Worm (Caenorhabditis elegans) whole organism, midembryonic: ENCODE data around the gene Y44F5A.1.
A peak's percentile ranks its signal among the peaks of the same experiment; 100 is the strongest.

ENCODE experiments used
- T22C8.4 ChIP-seq: fragments of 200-800 bp; sonication (Bioruptor generic); IDR thresholded peaks from 2 replicates; pipeline ENCODE4 v1.3.6; 2022; ENCODE audit warnings: missing genetic modification characterization, missing compliant biosample characterization
- cog-1 ChIP-seq: sonication (generic microtip); optimal IDR thresholded peaks from 2 replicates; lab custom pipeline; 2016; ENCODE audit warnings: missing genetic modification characterization, missing compliant biosample characterization
- flt-1 ChIP-seq: fragments of 200-800 bp; sonication (Bioruptor generic); IDR thresholded peaks from 2 replicates; pipeline ENCODE4 v1.3.6; 2022; ENCODE audit warnings: missing genetic modification characterization, missing compliant biosample characterization
- klf-2 ChIP-seq: fragments of 200-800 bp; sonication (Bioruptor generic); conservative IDR thresholded peaks from 2 replicates; pipeline ENCODE4 v1.3.6; 2022; ENCODE audit warnings: missing genetic modification reagents, missing genetic modification characterization, missing compliant biosample characterization
- med-1 ChIP-seq: sonication (generic microtip); optimal IDR thresholded peaks from 2 replicates; lab custom pipeline; 2017; ENCODE audit warnings: missing genetic modification characterization, mild to moderate bottlenecking, missing compliant biosample characterization, antibody characterized with exemption, missing genetic modification reagents; ENCODE audit not compliant: insufficient read depth
- ref-1 ChIP-seq: fragments of 200-800 bp; sonication (Bioruptor generic); conservative IDR thresholded peaks from 2 replicates; pipeline ENCODE4 v1.3.6; 2022; ENCODE audit warnings: missing genetic modification reagents, missing genetic modification characterization, missing compliant biosample characterization
- tab-1 ChIP-seq: fragments of 200-800 bp; sonication (Bioruptor generic); IDR thresholded peaks from 2 replicates; pipeline ENCODE4 v1.3.6; 2022; ENCODE audit warnings: missing genetic modification characterization, missing compliant biosample characterization
- ztf-23 ChIP-seq: fragments of 200-800 bp; sonication (Bioruptor generic); IDR thresholded peaks from 2 replicates; pipeline ENCODE4 v1.3.6; 2022; ENCODE audit warnings: missing genetic modification reagents, missing genetic modification characterization, missing compliant biosample characterization
- ztf-29 ChIP-seq: fragments of 200-800 bp; sonication (Bioruptor generic); IDR thresholded peaks from 2 replicates; pipeline ENCODE4 v1.3.6; 2022; ENCODE audit warnings: missing genetic modification reagents, missing genetic modification characterization, missing compliant biosample characterization

Gene Y44F5A.1

ce11 chrIII:4237660-4238059, 9.8 kb downstream of the Y44F5A.1 start:
- TF ChIP-seq ref-1 (GFP tag; lab: Robert Waterston, UW) = no peak
- peak; percentile 89 for TF ChIP-seq cog-1 (tag; lab: Kevin White, UChicago)
- TF ChIP-seq T22C8.4 (GFP tag; lab: Robert Waterston, UW) = no peak
- 0 out of 2 replicates have a peak, but pooled peaks have one; percentile 44 for TF ChIP-seq flt-1 (GFP tag; lab: Robert Waterston, UW)
- 0 out of 2 replicates have a peak, but pooled peaks have one; percentile 36 for TF ChIP-seq ztf-23 (GFP tag; lab: Robert Waterston, UW)

- no peak for TF ChIP-seq cog-1 (tag; lab: Kevin White, UChicago)
- no peak for TF ChIP-seq flt-1 (GFP tag; lab: Robert Waterston, UW)
- no peak for TF ChIP-seq tab-1 (GFP tag; lab: Robert Waterston, UW)
- no peak for TF ChIP-seq T22C8.4 (GFP tag; lab: Robert Waterston, UW)
- TF ChIP-seq med-1 (GFP tag; lab: Kevin White, UChicago) = no peak
- no peak for TF ChIP-seq ref-1 (GFP tag; lab: Robert Waterston, UW)
- no peak for TF ChIP-seq ztf-23 (GFP tag; lab: Robert Waterston, UW)
Measured at ce11 chrIII:4236178-4236577, 11.3 kb downstream of the Y44F5A.1 start.

ce11 chrIII:4234642-4235295, 12.7 kb downstream of the Y44F5A.1 start:
- TF ChIP-seq ztf-29 (GFP tag; lab: Robert Waterston, UW) (no peak), med-1 (GFP tag; lab: Kevin White, UChicago) (no peak), ztf-23 (GFP tag; lab: Robert Waterston, UW) (no peak), klf-2 (no peak), T22C8.4 (GFP tag; lab: Robert Waterston, UW) (no peak), tab-1 (GFP tag; lab: Robert Waterston, UW) (no peak), flt-1 (GFP tag; lab: Robert Waterston, UW) (no peak), ref-1 (GFP tag; lab: Robert Waterston, UW) (no peak), cog-1 (tag; lab: Kevin White, UChicago) (no peak)

- TF ChIP-seq ztf-29 (GFP tag; lab: Robert Waterston, UW) = no peak
- no peak for TF ChIP-seq tab-1 (GFP tag; lab: Robert Waterston, UW)
- no peak for TF ChIP-seq ztf-23 (GFP tag; lab: Robert Waterston, UW)
- no peak for TF ChIP-seq T22C8.4 (GFP tag; lab: Robert Waterston, UW)
- no peak for TF ChIP-seq klf-2
- TF ChIP-seq cog-1 (tag; lab: Kevin White, UChicago) = no peak
- no peak for TF ChIP-seq ref-1 (GFP tag; lab: Robert Waterston, UW)
Measured at ce11 chrIII:4232811-4233269, 14.6 kb downstream of the Y44F5A.1 start, which contains the start of gene nhr-20. nhr-20 (minus strand) TSS chrIII:4233219.

DNA sequence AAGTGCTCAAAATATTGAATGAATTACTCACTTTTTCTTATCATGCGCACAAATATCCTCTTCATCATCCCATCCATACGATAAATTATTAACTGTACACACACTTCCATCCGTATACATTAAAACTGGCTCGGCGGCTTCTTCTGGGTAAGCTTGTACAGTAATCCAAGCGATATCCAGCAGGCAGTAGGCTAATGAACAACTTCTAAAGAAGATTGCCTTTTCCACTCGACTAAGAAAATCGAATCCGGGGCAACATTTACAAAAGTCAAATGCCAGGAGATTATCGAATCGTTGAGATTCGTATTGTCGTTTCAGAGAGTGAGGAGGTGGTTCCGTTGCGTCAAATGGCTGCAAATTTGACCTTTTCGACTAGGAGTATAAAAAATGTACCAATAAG, 16.1 kb downstream of the Y44F5A.1 start:
- TF ChIP-seq T22C8.4 (GFP tag; lab: Robert Waterston, UW) = no peak
- no peak for TF ChIP-seq flt-1 (GFP tag; lab: Robert Waterston, UW)
- TF ChIP-seq cog-1 (tag; lab: Kevin White, UChicago) = no peak
- no peak for TF ChIP-seq ref-1 (GFP tag; lab: Robert Waterston, UW)
- no peak for TF ChIP-seq ztf-23 (GFP tag; lab: Robert Waterston, UW)
- TF ChIP-seq med-1 (GFP tag; lab: Kevin White, UChicago) = no peak
- no peak for TF ChIP-seq klf-2
- TF ChIP-seq tab-1 (GFP tag; lab: Robert Waterston, UW) = no peak

ce11 chrIII:4230092-4230491, 17.4 kb downstream of the Y44F5A.1 start:
- TF ChIP-seq klf-2 (no peak), med-1 (GFP tag; lab: Kevin White, UChicago) (no peak), cog-1 (tag; lab: Kevin White, UChicago) (no peak), tab-1 (GFP tag; lab: Robert Waterston, UW) (no peak), ztf-23 (GFP tag; lab: Robert Waterston, UW) (no peak), ref-1 (GFP tag; lab: Robert Waterston, UW) (no peak), T22C8.4 (GFP tag; lab: Robert Waterston, UW) (no peak), ztf-29 (GFP tag; lab: Robert Waterston, UW) (no peak), flt-1 (GFP tag; lab: Robert Waterston, UW) (no peak)

DNA sequence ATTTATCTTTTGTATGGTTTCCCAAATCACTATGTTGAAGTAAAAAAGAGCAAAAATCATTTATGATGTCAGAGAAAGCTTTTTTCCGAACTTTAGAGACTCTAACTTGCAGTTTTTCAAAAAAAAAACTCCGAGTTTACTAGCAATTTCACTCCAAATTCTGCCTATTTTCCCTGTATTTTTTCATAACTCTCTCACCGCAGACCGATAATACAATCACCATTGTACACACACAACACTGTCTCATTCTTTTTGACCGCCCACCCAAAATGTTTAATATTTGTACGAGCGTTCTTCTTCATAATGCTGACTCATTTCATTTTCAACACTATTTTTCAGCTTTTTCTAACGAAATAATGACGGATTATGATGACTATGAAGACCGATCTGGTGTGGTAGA, 18.6 kb downstream of the Y44F5A.1 start, which contains the start of gene F43C1.5:
TSS of gene F43C1.5 (plus strand) at position 301 of the 400 bp plus-strand sequence.
- TF ChIP-seq tab-1 (GFP tag; lab: Robert Waterston, UW) (no peak), ztf-23 (GFP tag; lab: Robert Waterston, UW) (no peak), ref-1 (GFP tag; lab: Robert Waterston, UW) (no peak), klf-2 (no peak), flt-1 (GFP tag; lab: Robert Waterston, UW) (no peak), T22C8.4 (GFP tag; lab: Robert Waterston, UW) (no peak), cog-1 (tag; lab: Kevin White, UChicago) (no peak), med-1 (GFP tag; lab: Kevin White, UChicago) (no peak), ztf-29 (GFP tag; lab: Robert Waterston, UW) (no peak)

ce11 chrIII:4228008-4228407, 19.5 kb downstream of the Y44F5A.1 start, which contains the start of gene mpk-1:
mpk-1 (minus strand) TSS chrIII:4228108.
- TF ChIP-seq tab-1 (GFP tag; lab: Robert Waterston, UW) (no peak), ztf-23 (GFP tag; lab: Robert Waterston, UW) (no peak), ztf-29 (GFP tag; lab: Robert Waterston, UW) (no peak)

- no peak for TF ChIP-seq klf-2
- TF ChIP-seq ref-1 (GFP tag; lab: Robert Waterston, UW) = no peak
- TF ChIP-seq ztf-23 (GFP tag; lab: Robert Waterston, UW) = no peak
- no peak for TF ChIP-seq flt-1 (GFP tag; lab: Robert Waterston, UW)
- TF ChIP-seq T22C8.4 (GFP tag; lab: Robert Waterston, UW) = no peak
- TF ChIP-seq cog-1 (tag; lab: Kevin White, UChicago) = no peak
- TF ChIP-seq tab-1 (GFP tag; lab: Robert Waterston, UW) = no peak
- TF ChIP-seq ztf-29 (GFP tag; lab: Robert Waterston, UW) = no peak
- no peak for TF ChIP-seq med-1 (GFP tag; lab: Kevin White, UChicago)
Measured at ce11 chrIII:4227363-4227762, 20.1 kb downstream of the Y44F5A.1 start.
